Fruit fly (Drosophila melanogaster) whole organism, prepupa: ENCODE results near the gene CG9839.

ENCODE experiments used
- CG34406 ChIP-seq: fragments of 200-800 bp; sonication (Bioruptor generic); optimal IDR thresholded peaks from 3 replicates; lab custom pipeline; 2016; ENCODE audit warnings: missing biosample characterization, missing genetic modification characterization
- CG6163 ChIP-seq: fragments of 200-800 bp; sonication (Bioruptor generic); IDR thresholded peaks from 3 replicates; pipeline ENCODE4 v1.3.6; 2022; ENCODE audit warnings: missing biosample characterization, missing genetic modification characterization
- Hr39 ChIP-seq: fragments of 200-800 bp; sonication (Bioruptor generic); optimal IDR thresholded peaks from 2 replicates; lab custom pipeline; 2016; ENCODE audit warnings: missing biosample characterization, missing genetic modification characterization
- vri ChIP-seq: fragments of 200-800 bp; sonication (Bioruptor generic); optimal IDR thresholded peaks from 3 replicates; lab custom pipeline; 2016; ENCODE audit warnings: missing biosample characterization, mild to moderate bottlenecking, missing genetic modification characterization

DNA sequence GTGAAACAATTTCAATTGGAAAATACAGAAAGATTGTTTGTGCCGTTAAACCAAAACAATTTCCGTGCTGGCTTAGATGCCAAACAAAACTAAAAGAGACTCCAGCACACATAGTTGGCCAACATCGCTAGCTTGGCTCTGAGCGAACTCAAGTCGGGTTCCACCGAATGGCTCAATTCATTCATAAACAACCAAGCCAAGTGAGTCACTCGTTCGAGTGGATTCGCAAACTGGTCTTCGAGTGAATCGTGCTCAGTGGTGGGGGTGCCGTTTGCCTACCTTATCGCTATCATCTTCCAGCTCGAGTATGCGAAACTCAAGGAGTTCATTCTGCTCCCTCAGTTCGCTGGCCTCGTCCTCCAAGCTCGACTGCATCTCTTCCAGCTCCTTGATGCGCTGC is 20.2 kb downstream of the CG9839 start:
- TF ChIP-seq Hr39 (GFP tag; lab: Kevin White, UChicago) (no peak), CG34406 (GFP tag; lab: Kevin White, UChicago) (no peak), vri (no peak), CG6163 (GFP tag; lab: Robert Waterston, UW) (0 out of 3 replicates have a peak, but pooled peaks have one; percentile 18)
